Fruit fly (Drosophila melanogaster): ENCODE results near the gene CG13930.

DNA sequence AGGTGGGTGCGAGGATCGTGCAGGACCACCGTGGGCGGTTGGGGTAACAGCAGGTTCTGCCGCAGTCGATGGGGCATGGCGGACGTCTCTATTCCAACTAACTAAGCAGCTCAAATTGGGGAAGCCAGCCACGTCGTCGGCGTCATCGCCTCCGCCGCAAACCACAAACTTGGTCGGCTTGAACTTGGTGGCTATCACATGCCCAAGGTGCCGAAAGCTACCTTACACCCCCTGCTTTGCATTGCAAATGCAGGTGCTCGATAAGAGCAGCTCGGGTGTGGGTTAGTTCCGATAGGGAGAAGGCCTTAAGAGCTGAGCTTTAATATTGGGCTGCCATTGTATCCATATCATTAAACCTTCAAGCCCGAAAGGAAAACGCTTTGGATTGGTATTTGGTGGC lies 2.5 kb downstream of the CG13930 start, which contains the start of gene RabX5:
- TF ChIP-seq CG17806 (tag; optimal IDR thresholded peaks at IDR 0.05) = no peak
- no peak for TF ChIP-seq D1 (tag; optimal IDR thresholded peaks at IDR 0.05)
- TF ChIP-seq EcR (GFP tag; optimal IDR thresholded peaks at IDR 0.05) = no peak
